Fruit fly (Drosophila melanogaster) whole organism, embryonic: ENCODE measurements around the gene DnaJ-1.

Source experiments
- ATbp ChIP-seq: fragments of 200-800 bp; sonication (Bioruptor generic); optimal IDR thresholded peaks from 2 replicates; lab custom pipeline; 2017; ENCODE audit warnings: missing biosample characterization, mild to moderate bottlenecking, missing genetic modification characterization, missing genetic modification reagents
- Asciz ChIP-seq: fragments of 200-800 bp; sonication (Bioruptor generic); optimal IDR thresholded peaks from 2 replicates; lab custom pipeline; 2017; ENCODE audit warnings: missing biosample characterization, mild to moderate bottlenecking, missing genetic modification characterization, missing genetic modification reagents
- Bgb ChIP-seq: fragments of 200-800 bp; sonication (Bioruptor generic); IDR thresholded peaks from 2 replicates; pipeline ENCODE4 v1.3.6; 2022; ENCODE audit warnings: missing biosample characterization, missing genetic modification characterization; ENCODE audit not compliant: partially characterized antibody
- C15 ChIP-seq: fragments of 200-800 bp; sonication (Bioruptor generic); IDR thresholded peaks from 3 replicates; pipeline ENCODE4 v1.3.6; 2022; ENCODE audit warnings: missing biosample characterization, missing genetic modification characterization
- CG12391 ChIP-seq: fragments of 200-800 bp; sonication (Bioruptor generic); optimal IDR thresholded peaks from 3 replicates; lab custom pipeline; 2018; ENCODE audit warnings: missing biosample characterization, mild to moderate bottlenecking, missing genetic modification characterization, moderate library complexity
- CG14441 ChIP-seq: fragments of 200-800 bp; sonication (Bioruptor generic); IDR thresholded peaks from 2 replicates; pipeline ENCODE4 v1.3.6; 2022; ENCODE audit warnings: missing biosample characterization, missing genetic modification characterization
- CG15601 ChIP-seq: fragments of 200-800 bp; sonication (Bioruptor generic); optimal IDR thresholded peaks from 3 replicates; lab custom pipeline; 2019; ENCODE audit warnings: missing biosample characterization, mild to moderate bottlenecking, missing genetic modification characterization, moderate library complexity
- CG1603 ChIP-seq: fragments of 200-800 bp; sonication (Bioruptor generic); optimal IDR thresholded peaks from 2 replicates; lab custom pipeline; 2019; ENCODE audit warnings: missing biosample characterization, mild to moderate bottlenecking, missing genetic modification characterization, moderate library complexity
- CG1647 ChIP-seq: fragments of 200-800 bp; sonication (Bioruptor generic); optimal IDR thresholded peaks from 3 replicates; lab custom pipeline; 2016; ENCODE audit warnings: missing biosample characterization, missing genetic modification characterization
- CG17359 ChIP-seq: fragments of 200-800 bp; sonication (Bioruptor generic); optimal IDR thresholded peaks from 3 replicates; lab custom pipeline; 2018; ENCODE audit warnings: missing biosample characterization, mild to moderate bottlenecking, missing genetic modification characterization, moderate library complexity
- CG1832 ChIP-seq: fragments of 200-800 bp; sonication (Bioruptor generic); optimal IDR thresholded peaks from 2 replicates; lab custom pipeline; 2017; ENCODE audit warnings: missing biosample characterization, mild to moderate bottlenecking, missing genetic modification characterization, inconsistent platforms
- CG3065 ChIP-seq: fragments of 200-800 bp; sonication (Bioruptor generic); optimal IDR thresholded peaks from 2 replicates; lab custom pipeline; 2016; ENCODE audit warnings: missing biosample characterization, missing genetic modification characterization
- CG31365 ChIP-seq: fragments of 200-800 bp; sonication (Bioruptor generic); optimal IDR thresholded peaks from 2 replicates; lab custom pipeline; 2018; ENCODE audit warnings: missing biosample characterization, mild to moderate bottlenecking, missing genetic modification characterization
- CG3838 ChIP-seq: fragments of 200-800 bp; sonication (Bioruptor generic); optimal IDR thresholded peaks from 3 replicates; lab custom pipeline; 2016; ENCODE audit warnings: missing biosample characterization, missing genetic modification characterization
- CG4328 ChIP-seq: fragments of 200-800 bp; sonication (Bioruptor generic); optimal IDR thresholded peaks from 3 replicates; lab custom pipeline; 2017; ENCODE audit warnings: missing biosample characterization, missing genetic modification reagents, missing genetic modification characterization
- CG4360 ChIP-seq: fragments of 200-800 bp; sonication (Bioruptor generic); IDR thresholded peaks from 2 replicates; pipeline ENCODE4 v1.3.6; 2022; ENCODE audit warnings: missing biosample characterization, missing genetic modification characterization
- CG7357 ChIP-seq: fragments of 200-800 bp; sonication (Bioruptor generic); IDR thresholded peaks from 3 replicates; pipeline ENCODE4 v1.3.6; 2022; ENCODE audit warnings: missing biosample characterization, missing genetic modification characterization
- CG7556 ChIP-seq: fragments of 200-800 bp; sonication (Bioruptor generic); optimal IDR thresholded peaks from 2 replicates; lab custom pipeline; 2017; ENCODE audit warnings: missing biosample characterization, mild to moderate bottlenecking, missing genetic modification characterization
- CG8290 ChIP-seq, 3 experiments: fragments of 200-800 bp; sonication (Bioruptor generic); optimal IDR thresholded peaks; 2 replicates each; lab custom pipeline; 2016 to 2019; ENCODE audit warnings: missing biosample characterization in 3 of 3, missing genetic modification characterization in 3 of 3, mild to moderate bottlenecking in 2 of 3, moderate library complexity in 1 of 3
- CG9609 ChIP-seq: fragments of 200-800 bp; sonication (Bioruptor generic); optimal IDR thresholded peaks from 3 replicates; lab custom pipeline; 2016; ENCODE audit warnings: missing biosample characterization, missing genetic modification characterization
- CrebB ChIP-seq: fragments of 200-800 bp; sonication (Bioruptor generic); optimal IDR thresholded peaks from 3 replicates; lab custom pipeline; 2018; ENCODE audit warnings: missing biosample characterization, mild to moderate bottlenecking, missing genetic modification characterization
- Dad ChIP-seq: fragments of 200-800 bp; sonication (Bioruptor generic); optimal IDR thresholded peaks from 3 replicates; lab custom pipeline; 2016; ENCODE audit warnings: missing biosample characterization, missing genetic modification characterization
- GATAe ChIP-seq: fragments of 200-800 bp; sonication (Bioruptor generic); conservative IDR thresholded peaks from 2 replicates; pipeline ENCODE4 v1.3.6; 2022; ENCODE audit warnings: missing biosample characterization, missing genetic modification characterization
- Hr78 ChIP-seq, 2 experiments: fragments of 200-800 bp in 1 of 2; fragments of >200 bp in 1 of 2; sonication (Bioruptor generic) in 1 of 2; optimal IDR thresholded peaks; 2 replicates each; lab custom pipeline; 2017 to 2019; ENCODE audit warnings: missing biosample characterization in 2 of 2, missing genetic modification characterization in 2 of 2, mild to moderate bottlenecking in 1 of 2, moderate library complexity in 1 of 2
- Kr ChIP-seq: fragments of 200-800 bp; sonication (Bioruptor generic); optimal IDR thresholded peaks from 2 replicates; lab custom pipeline; 2017; ENCODE audit warnings: missing biosample characterization, mild to moderate bottlenecking, missing genetic modification characterization
- MESR4 ChIP-seq: fragments of 200-800 bp; sonication (Bioruptor generic); optimal IDR thresholded peaks from 2 replicates; lab custom pipeline; 2018; ENCODE audit warnings: missing biosample characterization, mild to moderate bottlenecking, missing genetic modification characterization, moderate library complexity
- Meics ChIP-seq: fragments of 200-800 bp; sonication (Bioruptor generic); optimal IDR thresholded peaks from 2 replicates; lab custom pipeline; 2017; ENCODE audit warnings: missing biosample characterization, mild to moderate bottlenecking, missing genetic modification characterization
- NfI ChIP-seq: fragments of 200-800 bp; sonication (Bioruptor generic); optimal IDR thresholded peaks from 3 replicates; lab custom pipeline; 2018; ENCODE audit warnings: missing biosample characterization, mild to moderate bottlenecking, missing genetic modification characterization, moderate library complexity
- Rx ChIP-seq: fragments of 200-800 bp; sonication (Bioruptor generic); IDR thresholded peaks from 2 replicates; pipeline ENCODE4 v1.3.6; 2022; ENCODE audit warnings: missing biosample characterization, missing genetic modification characterization
- Sry-β ChIP-seq: fragments of 200-800 bp; sonication (Bioruptor generic); optimal IDR thresholded peaks from 2 replicates; lab custom pipeline; 2018; ENCODE audit warnings: missing biosample characterization, mild to moderate bottlenecking, missing genetic modification characterization, moderate library complexity
- Taf1 ChIP-seq: fragments of 200-800 bp; sonication (Bioruptor generic); IDR thresholded peaks from 2 replicates; pipeline ENCODE4 v1.3.6; 2022; ENCODE audit warnings: missing biosample characterization, missing genetic modification characterization
- Tbp ChIP-seq: fragments of >200 bp; optimal IDR thresholded peaks from 2 replicates; lab custom pipeline; 2018; ENCODE audit warnings: missing biosample characterization, missing genetic modification characterization
- Trl ChIP-seq, 3 experiments: fragments of >200 bp in 2 of 3; fragments of 200-800 bp in 1 of 3; sonication (Bioruptor generic) in 1 of 3; optimal IDR thresholded peaks; 2 replicates in 1 of 3; 3 replicates in 2 of 3; lab custom pipeline; 2016 to 2017; ENCODE audit warnings: missing biosample characterization in 1 of 3, missing genetic modification characterization in 1 of 3
- ato ChIP-seq: fragments of 200-800 bp; sonication (Bioruptor generic); IDR thresholded peaks from 2 replicates; pipeline ENCODE4 v1.3.6; 2022; ENCODE audit warnings: missing biosample characterization, missing genetic modification characterization; ENCODE audit not compliant: partially characterized antibody
- btn ChIP-seq: fragments of 200-800 bp; sonication (Bioruptor generic); optimal IDR thresholded peaks from 2 replicates; lab custom pipeline; 2016; ENCODE audit warnings: missing biosample characterization, missing genetic modification characterization
- chn ChIP-seq: fragments of 200-800 bp; sonication (Bioruptor generic); optimal IDR thresholded peaks from 2 replicates; lab custom pipeline; 2016; ENCODE audit warnings: missing biosample characterization, missing genetic modification characterization
- crol ChIP-seq: fragments of 200-800 bp; sonication (Bioruptor generic); IDR thresholded peaks from 2 replicates; pipeline ENCODE4 v1.3.6; 2022; ENCODE audit warnings: missing biosample characterization, missing genetic modification characterization
- grn ChIP-seq: fragments of 200-800 bp; sonication (Bioruptor generic); optimal IDR thresholded peaks from 3 replicates; lab custom pipeline; 2017; ENCODE audit warnings: missing biosample characterization, missing genetic modification characterization
- h ChIP-seq: fragments of >200 bp; optimal IDR thresholded peaks from 2 replicates; lab custom pipeline; 2017
- insv ChIP-seq, 2 experiments: fragments of 200-800 bp; sonication (Bioruptor generic); optimal IDR thresholded peaks; 3 replicates each; lab custom pipeline; 2016 to 2018; ENCODE audit warnings: missing biosample characterization in 2 of 2, missing genetic modification characterization in 2 of 2
- maf-S ChIP-seq: fragments of 200-800 bp; sonication (Bioruptor generic); optimal IDR thresholded peaks from 2 replicates; lab custom pipeline; 2016; ENCODE audit warnings: missing biosample characterization, missing genetic modification characterization
- nau ChIP-seq: fragments of 200-800 bp; sonication (Bioruptor generic); optimal IDR thresholded peaks from 3 replicates; lab custom pipeline; 2017; ENCODE audit warnings: missing biosample characterization, mild to moderate bottlenecking, missing genetic modification characterization, missing genetic modification reagents
- p53 ChIP-seq: fragments of 200-800 bp; sonication (Bioruptor generic); optimal IDR thresholded peaks from 2 replicates; lab custom pipeline; 2016; ENCODE audit warnings: missing biosample characterization, missing genetic modification characterization
- slbo ChIP-seq: fragments of 200-800 bp; sonication (Bioruptor generic); IDR thresholded peaks from 2 replicates; pipeline ENCODE4 v1.3.6; 2022; ENCODE audit warnings: missing biosample characterization, missing genetic modification characterization
- sna ChIP-seq: fragments of 200-800 bp; sonication (Bioruptor generic); IDR thresholded peaks from 2 replicates; pipeline ENCODE4 v1.3.6; 2022; ENCODE audit warnings: missing biosample characterization, missing genetic modification characterization; ENCODE audit not compliant: partially characterized antibody
- ssp ChIP-seq: fragments of 200-800 bp; sonication (Bioruptor generic); IDR thresholded peaks from 2 replicates; pipeline ENCODE4 v1.3.6; 2022; ENCODE audit warnings: missing biosample characterization, missing genetic modification characterization
- stwl ChIP-seq: fragments of 200-800 bp; sonication (Bioruptor generic); optimal IDR thresholded peaks from 3 replicates; lab custom pipeline; 2018; ENCODE audit warnings: missing biosample characterization, mild to moderate bottlenecking, missing genetic modification characterization, moderate library complexity
- tin ChIP-seq: fragments of 200-800 bp; sonication (Bioruptor generic); optimal IDR thresholded peaks from 3 replicates; lab custom pipeline; 2016; ENCODE audit warnings: missing biosample characterization, missing genetic modification characterization

Gene DnaJ-1

DNA sequence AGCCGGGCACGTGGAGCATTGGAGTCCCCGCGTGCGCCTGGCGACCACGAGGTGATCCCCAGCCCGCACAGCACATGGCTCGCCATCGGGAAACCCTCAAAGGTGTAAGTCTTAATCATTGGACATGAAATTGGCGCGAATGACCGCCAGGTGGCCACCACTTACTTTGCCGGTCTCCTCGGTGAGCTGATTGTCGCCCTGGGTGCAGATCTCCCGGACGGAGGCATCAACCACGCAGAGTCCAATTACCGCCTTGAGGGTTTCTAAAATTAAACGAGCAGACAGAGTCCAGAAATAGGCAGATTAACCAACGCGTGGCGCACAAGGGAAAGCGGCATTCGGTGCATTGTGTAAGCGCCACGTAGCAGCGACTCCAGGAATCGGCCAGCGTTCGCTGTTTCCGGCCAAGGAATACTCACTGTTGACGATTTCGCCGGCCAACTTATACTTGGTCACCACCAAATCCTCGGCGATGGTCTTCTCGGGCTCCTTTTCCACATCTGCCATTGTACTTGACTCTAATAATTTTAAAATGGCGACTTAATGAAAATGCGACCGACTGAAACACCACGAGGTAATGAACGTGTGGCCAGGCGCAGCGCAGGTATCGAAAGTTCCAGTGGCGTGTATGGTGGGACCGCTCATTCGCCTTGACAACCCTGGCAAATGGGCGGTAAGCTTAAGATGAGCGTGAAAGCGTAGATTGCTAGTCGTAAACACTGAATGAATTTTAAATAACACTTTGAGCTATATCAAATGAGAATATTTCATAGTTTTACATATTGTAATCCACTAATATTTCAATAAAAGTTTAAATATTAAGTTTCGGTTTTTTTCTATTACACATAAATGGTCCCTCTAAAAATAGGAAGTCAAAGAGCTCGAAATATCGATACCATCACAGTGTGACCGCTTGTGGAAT lies 13.2 kb upstream of the DnaJ-1 start, which contains the start of gene CG10576 (continued):
- no peak for TF ChIP-seq Kr (GFP tag; lab: Kevin White, UChicago)
- TF ChIP-seq CG1832 = no peak
- no peak for TF ChIP-seq CG9609 (GFP tag; lab: Kevin White, UChicago)
- no peak for TF ChIP-seq CG31365
- TF ChIP-seq Sry-β (GFP tag; lab: Kevin White, UChicago) = no peak
- no peak for TF ChIP-seq CrebB (tag; lab: Kevin White, UChicago)
- no peak for TF ChIP-seq CG1647 (GFP tag; lab: Kevin White, UChicago)
- TF ChIP-seq p53 (GFP tag; lab: Kevin White, UChicago) = no peak
- TF ChIP-seq Meics (GFP tag; lab: Kevin White, UChicago) = no peak
- TF ChIP-seq h (lab: Kevin White, UChicago) = no peak
- TF ChIP-seq chn (GFP tag; lab: Kevin White, UChicago) = no peak
- TF ChIP-seq maf-S (GFP tag; lab: Kevin White, UChicago) = no peak
- TF ChIP-seq CG14441 (GFP tag; lab: Robert Waterston, UW) = no peak
- TF ChIP-seq CG15601 (tag; lab: Kevin White, UChicago) = no peak
- TF ChIP-seq ato (GFP tag; lab: Robert Waterston, UW) = peak; percentile 38; the same call in 1 of the 2 replicates
- TF ChIP-seq GATAe (GFP tag; lab: Robert Waterston, UW) = no peak
- TF ChIP-seq CG4360 (GFP tag; lab: Robert Waterston, UW) = no peak
- no peak for TF ChIP-seq NfI
- TF ChIP-seq btn = no peak
- TF ChIP-seq sna (GFP tag; lab: Robert Waterston, UW) = 0 out of 2 replicates have a peak, but pooled peaks have one; percentile 45
- 0 out of 2 replicates have a peak, but pooled peaks have one; percentile 16 for TF ChIP-seq slbo
- TF ChIP-seq CG3838 (GFP tag; lab: Kevin White, UChicago) = no peak
- TF ChIP-seq nau (GFP tag; lab: Kevin White, UChicago) = no peak
- TF ChIP-seq stwl (tag; lab: Kevin White, UChicago) = no peak
- TF ChIP-seq C15 (GFP tag; lab: Robert Waterston, UW) = no peak
- no peak for TF ChIP-seq Asciz (GFP tag; lab: Kevin White, UChicago)
- TF ChIP-seq CG7556 = no peak
- TF ChIP-seq Tbp (GFP tag; lab: Kevin White, UChicago) = peak; percentile 78
- TF ChIP-seq CG4328 (GFP tag; lab: Kevin White, UChicago) = no peak
- peak in 1 of 2 experiments; percentile 6 for TF ChIP-seq insv (GFP tag; optimal IDR thresholded peaks at IDR 0.05; lab: Kevin White, UChicago)
- TF ChIP-seq ATbp (GFP tag; lab: Kevin White, UChicago) = no peak
- no peak for TF ChIP-seq crol (GFP tag; lab: Robert Waterston, UW)
- TF ChIP-seq CG17359 (tag; lab: Kevin White, UChicago) = no peak
- TF ChIP-seq CG8290 (GFP tag; optimal IDR thresholded peaks at IDR 0.05; lab: Kevin White, UChicago) = no peak
- TF ChIP-seq CG8290 (tag; optimal IDR thresholded peaks at IDR 0.05; lab: Kevin White, UChicago) = no peak
- TF ChIP-seq Rx (GFP tag; lab: Robert Waterston, UW) = no peak
- TF ChIP-seq Bgb = no peak; the same call in 1 of the 2 replicates
- no peak for TF ChIP-seq tin (GFP tag; lab: Kevin White, UChicago)
- peak; percentile 12 for TF ChIP-seq CG3065 (GFP tag; lab: Kevin White, UChicago)
- TF ChIP-seq ssp (GFP tag; lab: Robert Waterston, UW) = no peak
- no peak for TF ChIP-seq Taf1
- TF ChIP-seq CG12391 (tag; lab: Kevin White, UChicago) = no peak
- peak; percentile 6 for TF ChIP-seq Dad (GFP tag; lab: Kevin White, UChicago)
- peak in 1 of 2 experiments; percentile 5 for TF ChIP-seq Trl (optimal IDR thresholded peaks at IDR 0.05; lab: Kevin White, UChicago)
- no peak for TF ChIP-seq Trl (GFP tag; optimal IDR thresholded peaks at IDR 0.05; lab: Kevin White, UChicago)
- no peak for TF ChIP-seq Hr78 (GFP tag; optimal IDR thresholded peaks at IDR 0.05; lab: Kevin White, UChicago)
- no peak for TF ChIP-seq CG1603 (tag; lab: Kevin White, UChicago)
- TF ChIP-seq MESR4 = peak; percentile 95
- TF ChIP-seq grn (GFP tag; lab: Kevin White, UChicago) = no peak
- TF ChIP-seq CG7357 = no peak
